Fruit fly (Drosophila melanogaster) whole organism, adult: Measurements from ENCODE around the gene janB.

ENCODE experiments used
- CG11617 ChIP-seq: fragments of 200-800 bp; sonication (Bioruptor generic); optimal IDR thresholded peaks from 2 replicates; lab custom pipeline; 2017; ENCODE audit warnings: mild to moderate bottlenecking, missing biosample characterization, missing genetic modification reagents, missing genetic modification characterization
- CG12768 ChIP-seq: fragments of 200-800 bp; sonication (Bioruptor generic); optimal IDR thresholded peaks from 2 replicates; lab custom pipeline; 2017; ENCODE audit warnings: missing biosample characterization, missing genetic modification characterization, mild to moderate bottlenecking, moderate library complexity, missing genetic modification reagents
- CG14711 ChIP-seq: fragments of 200-800 bp; sonication (Bioruptor generic); optimal IDR thresholded peaks from 2 replicates; lab custom pipeline; 2018; ENCODE audit warnings: missing biosample characterization, mild to moderate bottlenecking, missing genetic modification characterization, moderate library complexity
- CG1620 ChIP-seq: fragments of 200-800 bp; sonication (Bioruptor generic); optimal IDR thresholded peaks from 2 replicates; lab custom pipeline; 2016; ENCODE audit warnings: missing biosample characterization, missing genetic modification characterization
- CG33017 ChIP-seq: fragments of 200-800 bp; sonication (Bioruptor generic); optimal IDR thresholded peaks from 2 replicates; lab custom pipeline; 2018; ENCODE audit warnings: missing biosample characterization, mild to moderate bottlenecking, missing genetic modification characterization, moderate library complexity
- CG5204 ChIP-seq: fragments of 200-800 bp; sonication (Bioruptor generic); optimal IDR thresholded peaks from 2 replicates; lab custom pipeline; 2016; ENCODE audit warnings: missing biosample characterization, missing genetic modification characterization
- CG7045 ChIP-seq: fragments of 200-800 bp; sonication (Bioruptor generic); optimal IDR thresholded peaks from 2 replicates; lab custom pipeline; 2017; ENCODE audit warnings: missing biosample characterization, mild to moderate bottlenecking, missing genetic modification characterization
- CG7101 ChIP-seq: fragments of 200-800 bp; sonication (Bioruptor generic); optimal IDR thresholded peaks from 2 replicates; lab custom pipeline; 2018; ENCODE audit warnings: missing biosample characterization, mild to moderate bottlenecking, missing genetic modification characterization, moderate library complexity
- Clk ChIP-seq: fragments of 200-800 bp; sonication (Bioruptor generic); optimal IDR thresholded peaks from 2 replicates; lab custom pipeline; 2017; ENCODE audit warnings: missing biosample characterization, missing genetic modification characterization
- Crg-1 ChIP-seq: fragments of 200-800 bp; sonication (Bioruptor generic); optimal IDR thresholded peaks from 2 replicates; lab custom pipeline; 2016; ENCODE audit warnings: missing biosample characterization, missing genetic modification characterization
- Hr96 ChIP-seq: fragments of 200-800 bp; sonication (Bioruptor generic); optimal IDR thresholded peaks from 2 replicates; lab custom pipeline; 2016; ENCODE audit warnings: missing biosample characterization, missing genetic modification characterization
- Mnt ChIP-seq: fragments of 200-800 bp; sonication (Bioruptor generic); optimal IDR thresholded peaks from 2 replicates; lab custom pipeline; 2016; ENCODE audit warnings: missing biosample characterization, mild to moderate bottlenecking, missing genetic modification characterization
- bab1 ChIP-seq: fragments of 200-800 bp; sonication (Bioruptor generic); optimal IDR thresholded peaks from 3 replicates; lab custom pipeline; 2019; ENCODE audit warnings: missing biosample characterization, mild to moderate bottlenecking, missing genetic modification characterization, moderate library complexity
- cic ChIP-seq: fragments of 200-800 bp; sonication (Bioruptor generic); optimal IDR thresholded peaks from 2 replicates; lab custom pipeline; 2017; ENCODE audit warnings: missing biosample characterization, mild to moderate bottlenecking, missing genetic modification characterization, moderate library complexity
- cnc ChIP-seq, 2 experiments: fragments of >200 bp; optimal IDR thresholded peaks; 2 replicates each; lab custom pipeline; 2017
- kay ChIP-seq: fragments of 200-800 bp; sonication (Bioruptor generic); peaks from one replicate; lab custom pipeline; 2016; ENCODE audit warnings: missing biosample characterization, missing genetic modification characterization, borderline replicate concordance
- ovo ChIP-seq: fragments of 200-800 bp; sonication (Bioruptor generic); optimal IDR thresholded peaks from 2 replicates; lab custom pipeline; 2016; ENCODE audit warnings: missing biosample characterization, missing genetic modification characterization
- pad ChIP-seq: fragments of 200-800 bp; sonication (Bioruptor generic); optimal IDR thresholded peaks from 3 replicates; lab custom pipeline; 2017; ENCODE audit warnings: missing biosample characterization, missing genetic modification characterization, mild to moderate bottlenecking, moderate library complexity, missing genetic modification reagents
- tj ChIP-seq: fragments of 200-800 bp; sonication (Bioruptor generic); optimal IDR thresholded peaks from 3 replicates; lab custom pipeline; 2017; ENCODE audit warnings: missing biosample characterization, mild to moderate bottlenecking, missing genetic modification characterization, moderate library complexity
- toe ChIP-seq: fragments of 200-800 bp; sonication (Bioruptor generic); optimal IDR thresholded peaks from 2 replicates; lab custom pipeline; 2016; ENCODE audit warnings: missing biosample characterization, missing genetic modification characterization

The janB gene

dm6 chr3R:30051933-30052332, 13.4 kb upstream of the janB start, which contains the start of gene CG15528:
Gene CG15528 (minus strand): TSS chr3R:30052112.
- TF ChIP-seq Crg-1 (GFP tag; lab: Kevin White, UChicago) (no peak), CG14711 (tag; lab: Kevin White, UChicago) (no peak), CG5204 (GFP tag; lab: Kevin White, UChicago) (no peak), Clk (GFP tag; lab: Kevin White, UChicago) (no peak), cnc (optimal IDR thresholded peaks at IDR 0.05; lab: Kevin White, UChicago) (no peak), ovo (GFP tag; lab: Kevin White, UChicago) (no peak), CG7101 (no peak), CG12768 (GFP tag; lab: Kevin White, UChicago) (no peak), CG1620 (GFP tag; lab: Kevin White, UChicago) (no peak), Mnt (GFP tag; lab: Kevin White, UChicago) (no peak), pad (no peak), toe (no peak), tj (GFP tag; lab: Kevin White, UChicago) (no peak), cic (GFP tag; lab: Kevin White, UChicago) (no peak), CG7045 (no peak), CG33017 (tag; lab: Kevin White, UChicago) (no peak), Hr96 (GFP tag; lab: Kevin White, UChicago) (no peak), kay (GFP tag; lab: Kevin White, UChicago) (no peak), bab1 (GFP tag; lab: Kevin White, UChicago) (no peak), CG11617 (no peak)

dm6 chr3R:30050448-30050847, 11.9 kb upstream of the janB start:
- TF ChIP-seq CG5204 (GFP tag; lab: Kevin White, UChicago) (no peak), ovo (GFP tag; lab: Kevin White, UChicago) (no peak), cic (GFP tag; lab: Kevin White, UChicago) (no peak), cnc (optimal IDR thresholded peaks at IDR 0.05; lab: Kevin White, UChicago) (no peak), Mnt (GFP tag; lab: Kevin White, UChicago) (no peak), CG11617 (no peak), Hr96 (GFP tag; lab: Kevin White, UChicago) (no peak), bab1 (GFP tag; lab: Kevin White, UChicago) (no peak)

- TF ChIP-seq bab1 (GFP tag; lab: Kevin White, UChicago), result peak; percentile 97
- TF ChIP-seq CG12768 (GFP tag; lab: Kevin White, UChicago), result peak; percentile 94
- peak; percentile 97 for TF ChIP-seq CG11617
- TF ChIP-seq Hr96 (GFP tag; lab: Kevin White, UChicago), result peak; percentile 99
- TF ChIP-seq tj (GFP tag; lab: Kevin White, UChicago), result peak; percentile 85
- TF ChIP-seq Mnt (GFP tag; lab: Kevin White, UChicago), result peak; percentile 95
- no peak for TF ChIP-seq kay (GFP tag; lab: Kevin White, UChicago)
- no peak for TF ChIP-seq CG5204 (GFP tag; lab: Kevin White, UChicago)
- peak; percentile 86 for TF ChIP-seq pad
- TF ChIP-seq Crg-1 (GFP tag; lab: Kevin White, UChicago), result peak; percentile 97
- no peak for TF ChIP-seq cnc (optimal IDR thresholded peaks at IDR 0.05; lab: Kevin White, UChicago)
- TF ChIP-seq CG1620 (GFP tag; lab: Kevin White, UChicago), result peak; percentile 96
- peak; percentile 87 for TF ChIP-seq CG33017 (tag; lab: Kevin White, UChicago)
- TF ChIP-seq CG7101, result peak; percentile 94
- TF ChIP-seq cic (GFP tag; lab: Kevin White, UChicago), result peak; percentile 62
- peak; percentile 96 for TF ChIP-seq ovo (GFP tag; lab: Kevin White, UChicago)
- peak; percentile 93 for TF ChIP-seq CG7045
- peak; percentile 85 for TF ChIP-seq CG14711 (tag; lab: Kevin White, UChicago)
- TF ChIP-seq toe, result peak; percentile 98
- peak; percentile 91 for TF ChIP-seq Clk (GFP tag; lab: Kevin White, UChicago)
Measured at dm6 chr3R:30046029-30047001, 7.8 kb upstream of the janB start, which contains the start of the genes RpL32 and CG7943. Gene RpL32 (minus strand): TSS chr3R:30046161. Gene CG7943 (plus strand): TSS chr3R:30046470.

- peak; percentile 73 for TF ChIP-seq CG7045
- peak; percentile 85 for TF ChIP-seq Mnt (GFP tag; lab: Kevin White, UChicago)
- peak; percentile 61 for TF ChIP-seq CG33017 (tag; lab: Kevin White, UChicago)
- TF ChIP-seq ovo (GFP tag; lab: Kevin White, UChicago), result no peak
- TF ChIP-seq pad, result peak; percentile 64
- TF ChIP-seq CG5204 (GFP tag; lab: Kevin White, UChicago), result no peak
- no peak for TF ChIP-seq cnc (optimal IDR thresholded peaks at IDR 0.05; lab: Kevin White, UChicago)
- TF ChIP-seq tj (GFP tag; lab: Kevin White, UChicago), result peak; percentile 85
- peak; percentile 76 for TF ChIP-seq bab1 (GFP tag; lab: Kevin White, UChicago)
- TF ChIP-seq toe, result peak; percentile 87
- peak; percentile 71 for TF ChIP-seq Crg-1 (GFP tag; lab: Kevin White, UChicago)
- TF ChIP-seq CG1620 (GFP tag; lab: Kevin White, UChicago), result peak; percentile 90
- peak; percentile 45 for TF ChIP-seq cic (GFP tag; lab: Kevin White, UChicago)
- peak; percentile 65 for TF ChIP-seq CG12768 (GFP tag; lab: Kevin White, UChicago)
- peak; percentile 59 for TF ChIP-seq Clk (GFP tag; lab: Kevin White, UChicago)
- no peak for TF ChIP-seq kay (GFP tag; lab: Kevin White, UChicago)
- peak; percentile 73 for TF ChIP-seq CG11617
- TF ChIP-seq CG7101, result peak; percentile 74
- peak; percentile 60 for TF ChIP-seq CG14711 (tag; lab: Kevin White, UChicago)
- peak; percentile 90 for TF ChIP-seq Hr96 (GFP tag; lab: Kevin White, UChicago)
Measured at dm6 chr3R:30043139-30043744, 4.7 kb upstream of the janB start, which contains the start of gene Sry-delta. Gene Sry-delta (plus strand): TSS chr3R:30043341.
